Fruit fly (Drosophila melanogaster) whole organism, pupa: ENCODE results near the gene CG13010.

Experiments
- CG32121 ChIP-seq: fragments of 200-800 bp; sonication (Bioruptor generic); IDR thresholded peaks from 2 replicates; pipeline ENCODE4 v1.3.6; 2022; ENCODE audit warnings: missing biosample characterization, missing genetic modification characterization
- CG4496 ChIP-seq: fragments of 200-800 bp; sonication (Bioruptor generic); IDR thresholded peaks from 3 replicates; pipeline ENCODE4 v1.3.6; 2022; ENCODE audit warnings: missing biosample characterization, missing genetic modification characterization
- Pif1A ChIP-seq: fragments of 200-800 bp; sonication (Bioruptor generic); optimal IDR thresholded peaks from 3 replicates; lab custom pipeline; 2016; ENCODE audit warnings: missing biosample characterization, missing genetic modification characterization

DNA sequence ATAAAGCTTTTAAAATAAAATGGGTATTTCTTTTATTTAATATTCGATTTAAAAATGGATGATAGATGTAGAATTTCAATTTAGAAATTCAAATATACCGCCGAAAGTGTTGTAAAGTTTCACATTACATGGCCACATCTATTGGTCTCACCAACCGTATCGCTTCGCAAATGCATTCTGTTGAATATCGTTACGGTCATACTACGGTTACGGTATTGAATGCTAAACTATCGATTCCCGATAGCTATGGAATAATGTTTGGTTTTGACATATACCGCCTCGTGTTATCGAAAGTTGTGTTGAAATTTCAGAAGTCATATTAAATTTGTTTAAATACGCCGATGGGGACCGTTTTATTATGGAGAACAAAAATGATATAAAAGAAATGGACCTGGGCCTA lies 27.6 kb downstream of the CG13010 start, which contains the start of the genes CG32573 and CG42512:
- TF ChIP-seq CG32121 (GFP tag; lab: Robert Waterston, UW) (no peak), Pif1A (GFP tag; lab: Kevin White, UChicago) (no peak), CG4496 (no peak)
